Worm (Caenorhabditis elegans) whole organism, young adult: ENCODE results near the gene grl-9.

Experiments used
- B0035.1 ChIP-seq: sonication (generic microtip); optimal IDR thresholded peaks from 2 replicates; lab custom pipeline; 2016; ENCODE audit warnings: missing genetic modification characterization, mild to moderate bottlenecking, missing compliant biosample characterization, missing genotype, missing genetic modification reagents
- B0261.1 ChIP-seq: sonication (generic microtip); optimal IDR thresholded peaks from 2 replicates; lab custom pipeline; 2016; ENCODE audit warnings: mild to moderate bottlenecking, missing genetic modification characterization, moderate library complexity, missing compliant biosample characterization
- B0336.3 ChIP-seq: fragments of 200-800 bp; sonication (Bioruptor generic); IDR thresholded peaks from 2 replicates; pipeline ENCODE4 v1.3.6; 2022; ENCODE audit warnings: missing genetic modification characterization, missing compliant biosample characterization
- C06A6.2 ChIP-seq: fragments of 200-800 bp; sonication (Bioruptor generic); conservative IDR thresholded peaks from 2 replicates; pipeline ENCODE4 v1.3.6; 2022; ENCODE audit warnings: missing genetic modification characterization, missing compliant biosample characterization
- D2030.7 ChIP-seq: fragments of 200-800 bp; sonication (Bioruptor generic); IDR thresholded peaks from 2 replicates; pipeline ENCODE4 v1.3.6; 2022; ENCODE audit warnings: missing genetic modification reagents, missing genetic modification characterization, missing compliant biosample characterization
- F33H1.4 ChIP-seq: fragments of 200-800 bp; sonication (Bioruptor generic); IDR thresholded peaks from 2 replicates; pipeline ENCODE4 v1.3.6; 2022; ENCODE audit warnings: missing genetic modification reagents, missing genetic modification characterization, missing compliant biosample characterization
- F49E8.2 ChIP-seq: sonication (generic microtip); optimal IDR thresholded peaks from 3 replicates; lab custom pipeline; 2017; ENCODE audit warnings: missing genetic modification characterization, mild to moderate bottlenecking, missing compliant biosample characterization, antibody characterized with exemption, moderate library complexity; ENCODE audit not compliant: insufficient read depth
- K12H6.12 ChIP-seq: fragments of 200-800 bp; sonication (Bioruptor generic); optimal IDR thresholded peaks from 2 replicates; lab custom pipeline; 2018; ENCODE audit warnings: mild to moderate bottlenecking, missing genetic modification characterization, missing compliant biosample characterization
- Y53F4B.3 ChIP-seq: fragments of 200-800 bp; sonication (Bioruptor generic); IDR thresholded peaks from 2 replicates; pipeline ENCODE4 v1.3.6; 2022; ENCODE audit warnings: missing genetic modification reagents, missing genetic modification characterization, missing compliant biosample characterization
- ZK185.1 ChIP-seq: sonication (generic microtip); optimal IDR thresholded peaks from 2 replicates; lab custom pipeline; 2016; ENCODE audit warnings: mild to moderate bottlenecking, missing genetic modification characterization, missing compliant biosample characterization; ENCODE audit not compliant: poor library complexity, severe bottlenecking
- athp-1 ChIP-seq: sonication (generic microtip); optimal IDR thresholded peaks from 2 replicates; lab custom pipeline; 2017; ENCODE audit warnings: mild to moderate bottlenecking, missing genetic modification characterization, missing compliant biosample characterization
- attf-3 ChIP-seq: fragments of 200-800 bp; sonication (Bioruptor generic); conservative IDR thresholded peaks from 2 replicates; pipeline ENCODE4 v1.3.6; 2022; ENCODE audit warnings: missing genetic modification reagents, missing genetic modification characterization, missing compliant biosample characterization
- bed-2 ChIP-seq: fragments of 200-800 bp; sonication (Bioruptor generic); IDR thresholded peaks from 2 replicates; pipeline ENCODE4 v1.3.6; 2022; ENCODE audit warnings: missing genetic modification reagents, missing genetic modification characterization, missing compliant biosample characterization
- ccch-3 ChIP-seq: fragments of 200-800 bp; sonication (Bioruptor generic); optimal IDR thresholded peaks from 2 replicates; lab custom pipeline; 2018; ENCODE audit warnings: mild to moderate bottlenecking, missing genetic modification characterization, missing compliant biosample characterization
- efl-1 ChIP-seq: fragments of 150-350 bp; optimal IDR thresholded peaks from 2 replicates; lab custom pipeline; 2014; ENCODE audit warnings: missing biosample characterization, missing genetic modification reagents, missing genetic modification characterization
- gei-17 ChIP-seq: fragments of 200-800 bp; sonication (Bioruptor generic); optimal IDR thresholded peaks from 2 replicates; lab custom pipeline; 2018; ENCODE audit warnings: mild to moderate bottlenecking, missing genetic modification characterization, missing compliant biosample characterization
- him-1 ChIP-seq: sonication (generic microtip); optimal IDR thresholded peaks from 2 replicates; lab custom pipeline; 2016; ENCODE audit warnings: missing genotype, missing genetic modification reagents, missing genetic modification characterization, missing compliant biosample characterization
- hmg-1.2 ChIP-seq: fragments of 200-800 bp; sonication (Bioruptor generic); IDR thresholded peaks from 2 replicates; pipeline ENCODE4 v1.3.6; 2022; ENCODE audit warnings: missing genetic modification reagents, missing genetic modification characterization, missing compliant biosample characterization
- hmg-20 ChIP-seq: fragments of 200-800 bp; sonication (Bioruptor generic); IDR thresholded peaks from 2 replicates; pipeline ENCODE4 v1.3.6; 2022; ENCODE audit warnings: missing genetic modification reagents, missing genetic modification characterization, missing compliant biosample characterization
- lag-1 ChIP-seq: fragments of 200-800 bp; sonication (Bioruptor generic); IDR thresholded peaks from 2 replicates; pipeline ENCODE4 v1.3.6; 2022; ENCODE audit warnings: missing genetic modification reagents, missing genetic modification characterization, missing compliant biosample characterization
- let-526 ChIP-seq: fragments of 200-800 bp; sonication (Bioruptor generic); IDR thresholded peaks from 2 replicates; pipeline ENCODE4 v1.3.6; 2022; ENCODE audit warnings: missing genetic modification reagents, missing genetic modification characterization, missing compliant biosample characterization
- lin-54 ChIP-seq: fragments of 200-800 bp; sonication (Bioruptor generic); optimal IDR thresholded peaks from 2 replicates; lab custom pipeline; 2018; ENCODE audit warnings: mild to moderate bottlenecking, missing genetic modification characterization, missing compliant biosample characterization
- lsl-1 ChIP-seq: fragments of 200-800 bp; sonication (Bioruptor generic); optimal IDR thresholded peaks from 2 replicates; lab custom pipeline; 2018; ENCODE audit warnings: mild to moderate bottlenecking, missing genetic modification characterization, moderate library complexity, missing compliant biosample characterization
- madf-6 ChIP-seq: fragments of 200-800 bp; sonication (Bioruptor generic); IDR thresholded peaks from 2 replicates; pipeline ENCODE4 v1.3.6; 2022; ENCODE audit warnings: missing genetic modification reagents, missing genetic modification characterization, missing compliant biosample characterization
- madf-8 ChIP-seq: fragments of 200-800 bp; sonication (Bioruptor generic); conservative IDR thresholded peaks from 2 replicates; pipeline ENCODE4 v1.3.6; 2022; ENCODE audit warnings: missing genetic modification reagents, missing genetic modification characterization, missing compliant biosample characterization
- mel-28 ChIP-seq: sonication (generic microtip); optimal IDR thresholded peaks from 2 replicates; lab custom pipeline; 2016; ENCODE audit warnings: borderline replicate concordance, mild to moderate bottlenecking, missing genetic modification characterization, missing compliant biosample characterization
- nfya-2 ChIP-seq: fragments of 200-800 bp; sonication (Bioruptor generic); IDR thresholded peaks from 2 replicates; pipeline ENCODE4 v1.3.6; 2022; ENCODE audit warnings: missing genetic modification reagents, missing genetic modification characterization, missing compliant biosample characterization
- nhr-179 ChIP-seq: sonication (generic microtip); optimal IDR thresholded peaks from 2 replicates; lab custom pipeline; 2016; ENCODE audit warnings: mild to moderate bottlenecking, missing genetic modification characterization, missing compliant biosample characterization
- nhr-27 ChIP-seq: fragments of 200-800 bp; sonication (Bioruptor generic); optimal IDR thresholded peaks from 2 replicates; lab custom pipeline; 2018; ENCODE audit warnings: mild to moderate bottlenecking, missing genetic modification characterization, moderate library complexity, missing compliant biosample characterization
- pbrm-1 ChIP-seq: fragments of 200-800 bp; sonication (Bioruptor generic); IDR thresholded peaks from 2 replicates; pipeline ENCODE4 v1.3.6; 2022; ENCODE audit warnings: missing genetic modification reagents, missing genetic modification characterization, missing compliant biosample characterization
- rcor-1 ChIP-seq: fragments of 200-800 bp; sonication (Bioruptor generic); IDR thresholded peaks from 2 replicates; pipeline ENCODE4 v1.3.6; 2022; ENCODE audit warnings: missing genetic modification reagents, missing genetic modification characterization, missing compliant biosample characterization
- rpc-1 ChIP-seq, 2 experiments: fragments of 150-350 bp in 1 of 2; sonication (generic microtip) in 1 of 2; optimal IDR thresholded peaks; 2 replicates each; lab custom pipeline; 2014 to 2018; ENCODE audit warnings: missing biosample characterization in 1 of 2, missing genetic modification characterization in 1 of 2, missing genetic modification reagents in 1 of 2, missing genotype in 1 of 2
- snpc-1.1 ChIP-seq: sonication (generic microtip); optimal IDR thresholded peaks from 2 replicates; lab custom pipeline; 2017; ENCODE audit warnings: missing genetic modification characterization, mild to moderate bottlenecking, missing compliant biosample characterization, antibody characterized with exemption, moderate library complexity, missing genotype, missing genetic modification reagents; ENCODE audit not compliant: insufficient read depth
- snpc-1.3 ChIP-seq: sonication (generic microtip); optimal IDR thresholded peaks from 2 replicates; lab custom pipeline; 2017; ENCODE audit warnings: missing genetic modification characterization, mild to moderate bottlenecking, missing compliant biosample characterization, antibody characterized with exemption, moderate library complexity, missing genotype, missing genetic modification reagents; ENCODE audit not compliant: insufficient read depth
- snpc-3.4 ChIP-seq: sonication (generic microtip); optimal IDR thresholded peaks from 2 replicates; lab custom pipeline; 2017; ENCODE audit warnings: missing genetic modification characterization, mild to moderate bottlenecking, missing compliant biosample characterization, antibody characterized with exemption, moderate library complexity, missing genotype, missing genetic modification reagents
- tbp1 ChIP-seq: fragments of 200-800 bp; sonication (Bioruptor generic); optimal IDR thresholded peaks from 2 replicates; lab custom pipeline; 2018; ENCODE audit warnings: mild to moderate bottlenecking, missing genetic modification characterization, missing compliant biosample characterization
- unc-62 ChIP-seq: fragments of 150-350 bp; optimal IDR thresholded peaks from 2 replicates; lab custom pipeline; 2014; ENCODE audit warnings: missing biosample characterization, missing genetic modification reagents, missing genetic modification characterization
- ztf-22 ChIP-seq: fragments of 200-800 bp; sonication (Bioruptor generic); optimal IDR thresholded peaks from 2 replicates; lab custom pipeline; 2018; ENCODE audit warnings: mild to moderate bottlenecking, missing genetic modification characterization, moderate library complexity, missing compliant biosample characterization
- ztf-3 ChIP-seq: fragments of 200-800 bp; sonication (Bioruptor generic); optimal IDR thresholded peaks from 2 replicates; lab custom pipeline; 2018; ENCODE audit warnings: mild to moderate bottlenecking, missing genetic modification characterization, missing compliant biosample characterization
- ztf-6 ChIP-seq: fragments of 200-800 bp; sonication (Bioruptor generic); IDR thresholded peaks from 2 replicates; pipeline ENCODE4 v1.3.6; 2022; ENCODE audit warnings: missing genetic modification reagents, missing genetic modification characterization, missing compliant biosample characterization

Gene grl-9

ce11 chrV:6714858-6715257 is 16.6 kb downstream of the grl-9 start:
- peak; percentile 88 for TF ChIP-seq attf-3 (GFP tag; lab: Robert Waterston, UW)

- TF ChIP-seq madf-8 (GFP tag; lab: Robert Waterston, UW) (peak; percentile 30; the same call in 1 of the 2 replicates), hmg-1.2 (GFP tag; lab: Robert Waterston, UW) (peak; percentile 56; the same call in 1 of the 2 replicates), rpc-1 (optimal IDR thresholded peaks at IDR 0.05; lab: Kevin White, UChicago) (peak; percentile 23), rpc-1 (tag; optimal IDR thresholded peaks at IDR 0.05; lab: Kevin White, UChicago) (peak; percentile 60), madf-6 (peak; percentile 63; the same call in 1 of the 2 replicates), B0261.1 (tag; lab: Kevin White, UChicago) (peak; percentile 60), attf-3 (GFP tag; lab: Robert Waterston, UW) (peak; percentile 50; the same call in 1 of the 2 replicates), tbp1 (GFP tag; lab: Kevin White, UChicago) (peak; percentile 83), D2030.7 (GFP tag; lab: Robert Waterston, UW) (0 out of 2 replicates have a peak, but pooled peaks have one; percentile 39)
These were observed 20.4 kb downstream of the grl-9 start for ce11 chrV:6711071-6711470.

- TF ChIP-seq madf-8 (GFP tag; lab: Robert Waterston, UW), result peak; percentile 59; the same call in 1 of the 2 replicates
- TF ChIP-seq lsl-1, result peak; percentile 47
- TF ChIP-seq pbrm-1 (GFP tag; lab: Robert Waterston, UW), result no peak
- peak; percentile 90 for TF ChIP-seq attf-3 (GFP tag; lab: Robert Waterston, UW)
- TF ChIP-seq efl-1 (GFP tag; lab: Kevin White, UChicago), result peak; percentile 26
- TF ChIP-seq nhr-179 (tag; lab: Kevin White, UChicago), result no peak
- peak; percentile 75 for TF ChIP-seq madf-6
These were observed 21.0 kb downstream of the grl-9 start, which contains the start of gene sna-1 for ce11 chrV:6710462-6710861. Gene sna-1, minus strand, starts transcription at chrV:6710679.

ce11 chrV:6709050-6709683 is 22.3 kb downstream of the grl-9 start, which contains the start of gene dlst-1:
Gene dlst-1, minus strand, starts transcription at chrV:6709101.
- no peak for TF ChIP-seq let-526
- no peak for TF ChIP-seq ccch-3
- no peak for TF ChIP-seq ztf-6
- no peak for TF ChIP-seq athp-1 (tag; lab: Kevin White, UChicago)
- TF ChIP-seq unc-62 (GFP tag; lab: Kevin White, UChicago), result no peak
- TF ChIP-seq nhr-27 (tag; lab: Kevin White, UChicago), result no peak
- TF ChIP-seq K12H6.12 (tag; lab: Kevin White, UChicago), result no peak
- no peak for TF ChIP-seq mel-28
- peak; percentile 25 for TF ChIP-seq efl-1 (GFP tag; lab: Kevin White, UChicago)
- peak; percentile 35 for TF ChIP-seq him-1
- no peak for TF ChIP-seq bed-2
- 0 out of 2 replicates have a peak, but pooled peaks have one; percentile 23 for TF ChIP-seq F33H1.4 (GFP tag; lab: Robert Waterston, UW)
- peak; percentile 47 for TF ChIP-seq lin-54 (GFP tag; lab: Kevin White, UChicago)
- peak; percentile 40; the same call in 1 of the 2 replicates for TF ChIP-seq rcor-1
- peak; percentile 10 for TF ChIP-seq snpc-1.3
- TF ChIP-seq lag-1 (GFP tag; lab: Robert Waterston, UW), result no peak
- TF ChIP-seq ztf-3 (GFP tag; lab: Kevin White, UChicago), result no peak
- TF ChIP-seq Y53F4B.3 (GFP tag; lab: Robert Waterston, UW), result no peak
- TF ChIP-seq snpc-1.1 (tag; lab: Kevin White, UChicago), result no peak
- no peak for TF ChIP-seq snpc-3.4 (tag; lab: Kevin White, UChicago)
- TF ChIP-seq ztf-22 (GFP tag; lab: Kevin White, UChicago), result no peak
- TF ChIP-seq nfya-2, result no peak
- no peak for TF ChIP-seq hmg-20 (GFP tag; lab: Robert Waterston, UW)
- no peak for TF ChIP-seq C06A6.2
- no peak for TF ChIP-seq ZK185.1
- TF ChIP-seq B0035.1 (tag; lab: Kevin White, UChicago), result no peak
- peak; percentile 72; the same call in 1 of the 2 replicates for TF ChIP-seq B0336.3
- TF ChIP-seq F49E8.2 (tag; lab: Kevin White, UChicago), result no peak
- no peak for TF ChIP-seq gei-17
- peak; percentile 36 for TF ChIP-seq tbp1 (GFP tag; lab: Kevin White, UChicago)
